Worm (Caenorhabditis elegans) whole organism, L1 larva: Measurements from ENCODE around the gene ptpn-22.

Source experiments
- C04F5.9 ChIP-seq: sonication (generic microtip); optimal IDR thresholded peaks from 2 replicates; lab custom pipeline; 2016; ENCODE audit warnings: missing genetic modification characterization, missing compliant biosample characterization
- C16A3.4 ChIP-seq: fragments of 150-350 bp; optimal IDR thresholded peaks from 2 replicates; lab custom pipeline; 2014; ENCODE audit warnings: missing biosample characterization, missing genetic modification characterization
- C34B4.2 ChIP-seq: sonication (generic microtip); optimal IDR thresholded peaks from 2 replicates; lab custom pipeline; 2017; ENCODE audit warnings: mild to moderate bottlenecking, missing genetic modification characterization, missing compliant biosample characterization
- Y116A8C.19 ChIP-seq: sonication (generic microtip); optimal IDR thresholded peaks from 2 replicates; lab custom pipeline; 2016; ENCODE audit warnings: missing compliant biosample characterization, missing genetic modification characterization, borderline replicate concordance
- aha-1 ChIP-seq: fragments of 150-350 bp; optimal IDR thresholded peaks from 2 replicates; lab custom pipeline; 2014; ENCODE audit warnings: missing biosample characterization, missing genetic modification characterization
- alr-1 ChIP-seq: fragments of 200-800 bp; sonication (Bioruptor generic); optimal IDR thresholded peaks from 2 replicates; lab custom pipeline; 2018; ENCODE audit warnings: borderline replicate concordance, mild to moderate bottlenecking, missing genetic modification characterization, missing compliant biosample characterization
- aly-2 ChIP-seq: fragments of 150-350 bp; optimal IDR thresholded peaks from 2 replicates; lab custom pipeline; 2014; ENCODE audit warnings: missing biosample characterization, missing genetic modification characterization
- ama-1 ChIP-seq: fragments of 150-350 bp; optimal IDR thresholded peaks from 2 replicates; lab custom pipeline; 2014
- ceh-63 ChIP-seq: fragments of 200-800 bp; sonication (Bioruptor generic); optimal IDR thresholded peaks from 2 replicates; lab custom pipeline; 2018; ENCODE audit warnings: mild to moderate bottlenecking, missing genetic modification characterization, missing compliant biosample characterization
- ceh-8 ChIP-seq: fragments of 200-800 bp; sonication (Bioruptor generic); optimal IDR thresholded peaks from 2 replicates; lab custom pipeline; 2018; ENCODE audit warnings: mild to moderate bottlenecking, missing genetic modification characterization, moderate library complexity, missing compliant biosample characterization
- ceh-82 ChIP-seq, 3 experiments: fragments of 150-350 bp in 1 of 3; sonication (generic microtip) in 2 of 3; optimal IDR thresholded peaks; 2 replicates each; lab custom pipeline; 2014 to 2017; ENCODE audit warnings: missing biosample characterization in 3 of 3, missing genetic modification characterization in 3 of 3
- ceh-90 ChIP-seq: sonication (generic microtip); optimal IDR thresholded peaks from 2 replicates; lab custom pipeline; 2016; ENCODE audit warnings: missing genetic modification characterization, missing compliant biosample characterization
- ces-1 ChIP-seq: fragments of 150-350 bp; optimal IDR thresholded peaks from 2 replicates; lab custom pipeline; 2014; ENCODE audit warnings: missing biosample characterization, missing genetic modification reagents, missing genetic modification characterization
- dpl-1 ChIP-seq, 3 experiments: fragments of 150-350 bp in 2 of 3; sonication (generic microtip) in 1 of 3; optimal IDR thresholded peaks; 2 replicates each; lab custom pipeline; 2014 to 2017; ENCODE audit warnings: missing biosample characterization in 3 of 3, missing genetic modification characterization in 3 of 3, missing genetic modification reagents in 3 of 3
- efl-1 ChIP-seq, 4 experiments: fragments of 150-350 bp; optimal IDR thresholded peaks in 3 of 4; peaks in 1 of 4; 1 replicate in 1 of 4; 2 replicates in 3 of 4; lab custom pipeline; 2014; ENCODE audit warnings: missing biosample characterization in 2 of 4, missing genetic modification characterization in 2 of 4, missing genetic modification reagents in 2 of 4
- efl-3 ChIP-seq: fragments of 200-800 bp; sonication (Bioruptor generic); optimal IDR thresholded peaks from 2 replicates; lab custom pipeline; 2018; ENCODE audit warnings: mild to moderate bottlenecking, missing genetic modification characterization, missing compliant biosample characterization
- egl-13 ChIP-seq: sonication (generic microtip); optimal IDR thresholded peaks from 2 replicates; lab custom pipeline; 2016; ENCODE audit warnings: missing genotype, missing genetic modification reagents, missing genetic modification characterization, missing compliant biosample characterization
- elt-2 ChIP-seq: sonication (generic microtip); optimal IDR thresholded peaks from 2 replicates; lab custom pipeline; 2016; ENCODE audit warnings: missing genetic modification characterization, mild to moderate bottlenecking, inconsistent platforms, missing compliant biosample characterization, missing genetic modification reagents
- ets-5 ChIP-seq: fragments of 200-800 bp; sonication (Bioruptor generic); IDR thresholded peaks from 2 replicates; pipeline ENCODE4 v1.3.6; 2022; ENCODE audit warnings: missing genetic modification characterization, missing compliant biosample characterization
- fkh-4 ChIP-seq: sonication (generic microtip); optimal IDR thresholded peaks from 2 replicates; lab custom pipeline; 2016; ENCODE audit warnings: missing compliant biosample characterization, missing genetic modification characterization, borderline replicate concordance
- fos-1 ChIP-seq: fragments of 150-350 bp; optimal IDR thresholded peaks from 2 replicates; lab custom pipeline; 2014; ENCODE audit warnings: missing biosample characterization, missing genetic modification characterization
- hlh-17 ChIP-seq: fragments of 200-800 bp; sonication (Bioruptor generic); optimal IDR thresholded peaks from 2 replicates; lab custom pipeline; 2018; ENCODE audit warnings: missing genetic modification characterization, mild to moderate bottlenecking, missing compliant biosample characterization, moderate library complexity, borderline replicate concordance
- lin-13 ChIP-seq: fragments of 150-350 bp; optimal IDR thresholded peaks from 2 replicates; lab custom pipeline; 2014; ENCODE audit warnings: missing biosample characterization, missing genetic modification reagents, missing genetic modification characterization
- lin-14 ChIP-seq: fragments of 200-800 bp; sonication (Bioruptor generic); optimal IDR thresholded peaks from 2 replicates; lab custom pipeline; 2018; ENCODE audit warnings: mild to moderate bottlenecking, missing genetic modification characterization, moderate library complexity, missing compliant biosample characterization
- lin-39 ChIP-seq: fragments of 150-350 bp; optimal IDR thresholded peaks from 2 replicates; lab custom pipeline; 2014; ENCODE audit warnings: missing biosample characterization, missing genetic modification reagents, missing genetic modification characterization
- mab-9 ChIP-seq: fragments of 200-800 bp; sonication (Bioruptor generic); IDR thresholded peaks from 2 replicates; pipeline ENCODE4 v1.3.6; 2022; ENCODE audit warnings: missing genetic modification reagents, missing genetic modification characterization, missing compliant biosample characterization
- mdl-1 ChIP-seq, 2 experiments: fragments of 150-350 bp; optimal IDR thresholded peaks; 2 replicates each; lab custom pipeline; 2014 to 2017; ENCODE audit warnings: missing biosample characterization in 2 of 2, missing genetic modification characterization in 2 of 2, inconsistent platforms in 1 of 2
- mef-2 ChIP-seq: fragments of 150-350 bp; optimal IDR thresholded peaks from 2 replicates; lab custom pipeline; 2014; ENCODE audit warnings: missing biosample characterization, missing genetic modification characterization
- nhr-11 ChIP-seq: fragments of 150-350 bp; optimal IDR thresholded peaks from 2 replicates; lab custom pipeline; 2014; ENCODE audit warnings: missing biosample characterization, missing genetic modification characterization
- nhr-12 ChIP-seq: sonication (generic microtip); optimal IDR thresholded peaks from 2 replicates; lab custom pipeline; 2017; ENCODE audit warnings: missing biosample characterization, missing genetic modification characterization
- nhr-28 ChIP-seq: fragments of 150-350 bp; optimal IDR thresholded peaks from 2 replicates; lab custom pipeline; 2014; ENCODE audit warnings: missing biosample characterization, missing genetic modification characterization
- nhr-47 ChIP-seq: sonication (generic microtip); optimal IDR thresholded peaks from 2 replicates; lab custom pipeline; 2016; ENCODE audit warnings: mild to moderate bottlenecking, missing genetic modification characterization, moderate library complexity, missing compliant biosample characterization
- nhr-76 ChIP-seq: sonication (generic microtip); optimal IDR thresholded peaks from 2 replicates; lab custom pipeline; 2017; ENCODE audit warnings: missing biosample characterization, missing genetic modification characterization
- nhr-85 ChIP-seq: sonication (generic microtip); peaks from one replicate; lab custom pipeline; 2016; ENCODE audit warnings: missing genetic modification characterization, inconsistent platforms, missing compliant biosample characterization
- nhr-90 ChIP-seq: sonication (generic microtip); optimal IDR thresholded peaks from 2 replicates; lab custom pipeline; 2016; ENCODE audit warnings: mild to moderate bottlenecking, missing genetic modification characterization, missing compliant biosample characterization; ENCODE audit not compliant: poor library complexity
- pag-3 ChIP-seq: sonication (generic microtip); optimal IDR thresholded peaks from 2 replicates; lab custom pipeline; 2017; ENCODE audit warnings: missing genetic modification characterization, mild to moderate bottlenecking, missing compliant biosample characterization, antibody characterized with exemption, borderline replicate concordance; ENCODE audit not compliant: insufficient read depth
- pax-3 ChIP-seq: fragments of 200-800 bp; sonication (Bioruptor generic); optimal IDR thresholded peaks from 2 replicates; lab custom pipeline; 2018; ENCODE audit warnings: mild to moderate bottlenecking, missing genetic modification characterization, moderate library complexity, missing compliant biosample characterization
- skn-1 ChIP-seq: fragments of 150-350 bp; optimal IDR thresholded peaks from 2 replicates; lab custom pipeline; 2014; ENCODE audit warnings: missing biosample characterization, missing genetic modification characterization
- snpc-4 ChIP-seq: fragments of 150-350 bp; optimal IDR thresholded peaks from 2 replicates; lab custom pipeline; 2014; ENCODE audit warnings: missing biosample characterization, missing genetic modification characterization
- snu-23 ChIP-seq: sonication (generic microtip); optimal IDR thresholded peaks from 2 replicates; lab custom pipeline; 2016; ENCODE audit warnings: missing genetic modification characterization, missing compliant biosample characterization
- sup-37 ChIP-seq: fragments of 200-800 bp; sonication (Bioruptor generic); optimal IDR thresholded peaks from 2 replicates; lab custom pipeline; 2018; ENCODE audit warnings: mild to moderate bottlenecking, missing genetic modification characterization, missing compliant biosample characterization
- swsn-7 ChIP-seq: sonication (generic microtip); optimal IDR thresholded peaks from 2 replicates; lab custom pipeline; 2016; ENCODE audit warnings: missing genetic modification characterization, missing compliant biosample characterization
- tbx-2 ChIP-seq: sonication (generic microtip); optimal IDR thresholded peaks from 2 replicates; lab custom pipeline; 2016; ENCODE audit warnings: missing genetic modification characterization, missing compliant biosample characterization
- unc-30 ChIP-seq: sonication (generic microtip); optimal IDR thresholded peaks from 2 replicates; lab custom pipeline; 2017; ENCODE audit warnings: missing biosample characterization, missing genetic modification characterization
- unc-98 ChIP-seq: fragments of 200-800 bp; sonication (Bioruptor generic); IDR thresholded peaks from 2 replicates; pipeline ENCODE4 v1.3.6; 2022; ENCODE audit warnings: missing genetic modification characterization, missing compliant biosample characterization
- vab-15 ChIP-seq: sonication (generic microtip); optimal IDR thresholded peaks from 2 replicates; lab custom pipeline; 2017; ENCODE audit warnings: missing genotype, mild to moderate bottlenecking, missing genetic modification characterization, missing compliant biosample characterization
- zag-1 ChIP-seq: fragments of 150-350 bp; optimal IDR thresholded peaks from 2 replicates; lab custom pipeline; 2014; ENCODE audit warnings: missing biosample characterization, missing genetic modification characterization
- ztf-4 ChIP-seq: fragments of 150-350 bp; optimal IDR thresholded peaks from 2 replicates; lab custom pipeline; 2014; ENCODE audit warnings: missing biosample characterization, missing genetic modification characterization

Gene ptpn-22

ce11 chrIV:1710535-1710934 lies 29.5 kb downstream of the ptpn-22 start:
- TF ChIP-seq lin-39 (no peak), mab-9 (0 out of 2 replicates have a peak, but pooled peaks have one; percentile 31), ceh-8 (GFP tag; lab: Kevin White, UChicago) (peak; percentile 49), zag-1 (no peak), mef-2 (tag; lab: Kevin White, UChicago) (no peak), efl-1 (optimal IDR thresholded peaks at IDR 0.05; lab: Kevin White, UChicago) (no peak), efl-1 (GFP tag; optimal IDR thresholded peaks at IDR 0.05 in 1 of 2; lab: Kevin White, UChicago) (peak in 1 of 2 experiments; percentile 69), pax-3 (tag; lab: Kevin White, UChicago) (no peak), lin-14 (GFP tag; lab: Kevin White, UChicago) (no peak), pag-3 (tag; lab: Kevin White, UChicago) (no peak)

- TF ChIP-seq nhr-12 (tag; lab: Kevin White, UChicago): no peak
- peak; percentile 87 for TF ChIP-seq lin-13 (GFP tag; lab: Kevin White, UChicago)
- TF ChIP-seq nhr-28 (tag; lab: Kevin White, UChicago): no peak
- peak; percentile 80 for TF ChIP-seq tbx-2 (tag; lab: Kevin White, UChicago)
- TF ChIP-seq ets-5 (GFP tag; lab: Robert Waterston, UW): no peak
- peak; percentile 74 to 84 (median 77) for TF ChIP-seq ceh-82 (tag; optimal IDR thresholded peaks at IDR 0.05; lab: Kevin White, UChicago)
- TF ChIP-seq fkh-4 (tag; lab: Kevin White, UChicago): no peak
- TF ChIP-seq fos-1: peak; percentile 31
- no peak; the same call in 1 of the 2 replicates for TF ChIP-seq unc-98 (GFP tag; lab: Robert Waterston, UW)
- peak; percentile 89 to 93 (median 92) for TF ChIP-seq dpl-1 (GFP tag; optimal IDR thresholded peaks at IDR 0.05; lab: Kevin White, UChicago)
- TF ChIP-seq ces-1 (GFP tag; lab: Kevin White, UChicago): no peak
- no peak for TF ChIP-seq ceh-90 (tag; lab: Kevin White, UChicago)
- TF ChIP-seq mdl-1 (tag; optimal IDR thresholded peaks at IDR 0.05; lab: Kevin White, UChicago): peak in 1 of 2 experiments; percentile 80
- TF ChIP-seq nhr-76: no peak
- TF ChIP-seq sup-37: no peak
- peak; percentile 70 to 93 for TF ChIP-seq efl-1 (optimal IDR thresholded peaks at IDR 0.05; lab: Kevin White, UChicago)
- TF ChIP-seq efl-1 (GFP tag; optimal IDR thresholded peaks at IDR 0.05 in 1 of 2; lab: Kevin White, UChicago): peak; percentile 92 to 99
- peak; percentile 50 for TF ChIP-seq nhr-11 (tag; lab: Kevin White, UChicago)
- no peak for TF ChIP-seq ceh-8 (GFP tag; lab: Kevin White, UChicago)
- TF ChIP-seq hlh-17 (GFP tag; lab: Kevin White, UChicago): no peak
- no peak for TF ChIP-seq unc-30 (tag; lab: Kevin White, UChicago)
- TF ChIP-seq skn-1: peak; percentile 98
- peak; percentile 33 for TF ChIP-seq elt-2 (tag; lab: Kevin White, UChicago)
- no peak for TF ChIP-seq C04F5.9 (tag; lab: Kevin White, UChicago)
- TF ChIP-seq ama-1: no peak
- no peak for TF ChIP-seq C34B4.2 (tag; lab: Kevin White, UChicago)
- peak; percentile 52 for TF ChIP-seq snpc-4 (tag; lab: Kevin White, UChicago)
- TF ChIP-seq nhr-47 (tag; lab: Kevin White, UChicago): peak; percentile 87
- peak; percentile 55 for TF ChIP-seq aly-2 (tag; lab: Kevin White, UChicago)
- peak; percentile 84 for TF ChIP-seq nhr-90 (tag; lab: Kevin White, UChicago)
- TF ChIP-seq snu-23 (GFP tag; lab: Kevin White, UChicago): peak; percentile 87
- TF ChIP-seq vab-15 (tag; lab: Kevin White, UChicago): no peak
- peak; percentile 60 for TF ChIP-seq egl-13 (tag; lab: Kevin White, UChicago)
- peak; percentile 84 for TF ChIP-seq swsn-7
- peak; percentile 73 for TF ChIP-seq lin-39
- TF ChIP-seq C16A3.4 (tag; lab: Kevin White, UChicago): peak; percentile 85
- peak; percentile 90 for TF ChIP-seq nhr-85
- no peak for TF ChIP-seq aha-1 (tag; lab: Kevin White, UChicago)
- TF ChIP-seq zag-1: no peak
- TF ChIP-seq ztf-4 (tag; lab: Kevin White, UChicago): peak; percentile 66
- no peak for TF ChIP-seq mef-2 (tag; lab: Kevin White, UChicago)
- TF ChIP-seq ceh-63 (GFP tag; lab: Kevin White, UChicago): no peak
- TF ChIP-seq Y116A8C.19 (tag; lab: Kevin White, UChicago): no peak
- no peak for TF ChIP-seq alr-1 (tag; lab: Kevin White, UChicago)
- no peak for TF ChIP-seq efl-3
Measured at ce11 chrIV:1709695-1710315, 30.3 kb downstream of the ptpn-22 start, which contains the start of the genes pbs-1 and K08D12.3. Gene pbs-1, minus strand, starts transcription at chrIV:1709745. Gene K08D12.3, plus strand, starts transcription at chrIV:1710265.
